Worm (Caenorhabditis elegans) whole organism, L4/young adult: ENCODE measurements around the gene epic-1.

Experiments used
- W03F9.2 ChIP-seq: fragments of 150-350 bp; optimal IDR thresholded peaks from 2 replicates; lab custom pipeline; 2014; ENCODE audit warnings: missing biosample characterization, missing genetic modification characterization
- him-1 ChIP-seq: sonication (generic microtip); optimal IDR thresholded peaks from 2 replicates; lab custom pipeline; 2016; ENCODE audit warnings: missing genotype, missing genetic modification reagents, missing genetic modification characterization, missing compliant biosample characterization

DNA sequence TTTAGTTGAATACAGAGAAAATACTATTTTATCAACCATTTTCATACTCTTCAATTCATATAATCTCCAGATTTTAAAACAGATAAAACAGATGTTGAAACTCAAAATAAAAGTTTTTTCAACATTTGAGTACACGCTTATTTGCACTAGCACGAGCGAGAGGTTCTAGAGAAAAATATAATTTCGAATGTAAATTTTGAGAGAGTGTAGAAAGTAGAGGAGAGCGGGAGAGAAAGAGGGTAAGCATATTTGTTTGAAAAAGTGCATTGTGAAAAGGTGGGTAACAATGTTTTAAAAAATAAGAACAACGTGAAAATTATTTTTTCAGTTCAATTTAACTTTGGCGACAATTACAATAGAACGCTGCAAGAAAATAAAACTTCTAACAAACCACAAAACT is 3.9 kb downstream of the epic-1 start:
- no peak for TF ChIP-seq W03F9.2 (tag; lab: Kevin White, UChicago)
- no peak for TF ChIP-seq him-1
